Fruit fly (Drosophila melanogaster): ENCODE results near the gene glo.
A peak's percentile ranks its signal among the peaks of the same experiment; 100 is the strongest.

glo gene

dm6 chr3R:11855156-11855555 is 35.9 kb upstream of the glo start (continued):
- no peak for TF ChIP-seq Lpt (GFP tag; optimal IDR thresholded peaks at IDR 0.05)
- TF ChIP-seq CG31224 (GFP tag; IDR thresholded peaks at IDR 0.05), result no peak
- TF ChIP-seq CTCF (GFP tag; optimal IDR thresholded peaks at IDR 0.05), result no peak
- no peak for TF ChIP-seq H15 (GFP tag; IDR thresholded peaks at IDR 0.05)
- no peak for TF ChIP-seq CG11723 (GFP tag; optimal IDR thresholded peaks at IDR 0.05)
- TF ChIP-seq CG9932 (GFP tag; IDR thresholded peaks at IDR 0.05), result peak; percentile 17; the same call in 1 of the 2 replicates
- TF ChIP-seq lola (GFP tag; optimal IDR thresholded peaks at IDR 0.05), result no peak
- peak; percentile 14 for TF ChIP-seq cwo (GFP tag; optimal IDR thresholded peaks at IDR 0.05)
- no peak for TF ChIP-seq CG12155 (GFP tag; optimal IDR thresholded peaks at IDR 0.05)
- no peak for TF ChIP-seq CG15011 (GFP tag; optimal IDR thresholded peaks at IDR 0.05)
- no peak for TF ChIP-seq CG1602 (GFP tag; optimal IDR thresholded peaks at IDR 0.05)
- no peak for TF ChIP-seq ab (GFP tag; optimal IDR thresholded peaks at IDR 0.05)
- TF ChIP-seq CG33557 (GFP tag; optimal IDR thresholded peaks at IDR 0.05), result no peak
- no peak for TF ChIP-seq ash1 (GFP tag; optimal IDR thresholded peaks at IDR 0.05)
- TF ChIP-seq usp (GFP tag; optimal IDR thresholded peaks at IDR 0.05), result no peak
- TF ChIP-seq CG10543 (GFP tag; optimal IDR thresholded peaks at IDR 0.05), result no peak
- TF ChIP-seq Sry-β (GFP tag; optimal IDR thresholded peaks at IDR 0.05), result no peak
- TF ChIP-seq CG15696 (tag; optimal IDR thresholded peaks at IDR 0.05), result no peak
- TF ChIP-seq mirr (GFP tag; optimal IDR thresholded peaks at IDR 0.05), result no peak
- TF ChIP-seq Camta (GFP tag; optimal IDR thresholded peaks at IDR 0.05), result no peak
- TF ChIP-seq CG30403 (GFP tag; optimal IDR thresholded peaks at IDR 0.05), result peak; percentile 20
- TF ChIP-seq toy (GFP tag; IDR thresholded peaks at IDR 0.05), result no peak
- TF ChIP-seq CG9727 (GFP tag; optimal IDR thresholded peaks at IDR 0.05), result peak; percentile 6
- TF ChIP-seq oc (tag; optimal IDR thresholded peaks at IDR 0.05), result no peak
- TF ChIP-seq CG10209 (GFP tag; optimal IDR thresholded peaks at IDR 0.05), result peak; percentile 29
- no peak for TF ChIP-seq wor (GFP tag; IDR thresholded peaks at IDR 0.05)
- TF ChIP-seq Dll (GFP tag; IDR thresholded peaks at IDR 0.05; ENCODE audit: partially characterized antibody), result no peak
- no peak for TF ChIP-seq gcm (GFP tag; optimal IDR thresholded peaks at IDR 0.05)
- no peak for TF ChIP-seq sr (GFP tag; IDR thresholded peaks at IDR 0.05)
- TF ChIP-seq Fer3 (tag; optimal IDR thresholded peaks at IDR 0.05), result peak; percentile 33
- TF ChIP-seq rib (GFP tag; IDR thresholded peaks at IDR 0.05), result no peak
- TF ChIP-seq HLH54F (GFP tag; optimal IDR thresholded peaks at IDR 0.05), result no peak
- TF ChIP-seq Bgb (GFP tag; IDR thresholded peaks at IDR 0.05; ENCODE audit: partially characterized antibody), result no peak
- TF ChIP-seq CG17361 (GFP tag; IDR thresholded peaks at IDR 0.05), result 0 out of 3 replicates have a peak, but pooled peaks have one; percentile 20
- TF ChIP-seq Dip3 (GFP tag; optimal IDR thresholded peaks at IDR 0.05), result no peak
- TF ChIP-seq pros (GFP tag; optimal IDR thresholded peaks at IDR 0.05), result no peak
- TF ChIP-seq CG11093 (GFP tag; IDR thresholded peaks at IDR 0.05), result no peak
- TF ChIP-seq pfk (GFP tag; optimal IDR thresholded peaks at IDR 0.05), result no peak
- TF ChIP-seq CG1647 (GFP tag; optimal IDR thresholded peaks at IDR 0.05), result no peak
- no peak for TF ChIP-seq sens-2 (GFP tag; IDR thresholded peaks at IDR 0.05)
- TF ChIP-seq esg (GFP tag; conservative IDR thresholded peaks at IDR 0.05), result 0 out of 2 replicates have a peak, but pooled peaks have one; percentile 19
- no peak for TF ChIP-seq Mad (GFP tag; optimal IDR thresholded peaks at IDR 0.05)
- TF ChIP-seq Deaf1 (tag; optimal IDR thresholded peaks at IDR 0.05), result peak; percentile 7
- TF ChIP-seq bsh (GFP tag; optimal IDR thresholded peaks at IDR 0.05), result peak in 1 of 2 experiments; percentile 42
- TF ChIP-seq CG14014 (GFP tag; IDR thresholded peaks at IDR 0.05), result peak; percentile 49; the same call in 1 of the 2 replicates
- TF ChIP-seq CG3407 (GFP tag; optimal IDR thresholded peaks at IDR 0.05), result no peak
- no peak for TF ChIP-seq NFAT (GFP tag; IDR thresholded peaks at IDR 0.05)
- TF ChIP-seq lab (GFP tag; optimal IDR thresholded peaks at IDR 0.05), result peak; percentile 43
- TF ChIP-seq Gsc (GFP tag; IDR thresholded peaks at IDR 0.05), result no peak
- no peak for TF ChIP-seq kni (GFP tag; optimal IDR thresholded peaks at IDR 0.05)
- no peak for TF ChIP-seq Tbp (GFP tag; optimal IDR thresholded peaks at IDR 0.05)
- peak; percentile 53 for TF ChIP-seq CG2678 (tag; optimal IDR thresholded peaks at IDR 0.05)
